Fruit fly (Drosophila melanogaster) whole organism, larva: ENCODE measurements around the gene Rfk.

Source experiments
- noc ChIP-seq: fragments of 200-800 bp; sonication (Bioruptor generic); optimal IDR thresholded peaks from 3 replicates; lab custom pipeline; 2019; ENCODE audit warnings: missing biosample characterization, mild to moderate bottlenecking, missing genetic modification characterization, moderate library complexity

Rfk gene

DNA sequence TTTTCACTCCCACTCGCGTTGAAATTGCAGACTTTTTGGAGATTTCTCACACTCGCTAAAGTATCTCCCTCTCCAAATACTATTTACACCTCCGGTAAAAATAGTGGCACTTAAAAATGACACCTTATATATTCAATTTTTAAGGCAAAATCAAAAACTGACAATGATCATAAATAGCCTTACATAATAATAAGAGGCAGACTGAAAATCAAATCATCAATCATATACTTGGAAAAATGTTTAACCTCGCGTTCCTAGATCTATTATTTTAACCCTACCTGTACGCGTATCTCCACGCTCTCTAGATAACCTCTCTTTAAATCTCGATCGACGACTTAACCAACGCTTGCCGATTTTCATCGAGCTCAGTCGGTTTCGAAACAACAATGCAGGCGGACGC, 17.6 kb downstream of the Rfk start:
- TF ChIP-seq noc (tag; lab: Kevin White, UChicago): no peak

DNA sequence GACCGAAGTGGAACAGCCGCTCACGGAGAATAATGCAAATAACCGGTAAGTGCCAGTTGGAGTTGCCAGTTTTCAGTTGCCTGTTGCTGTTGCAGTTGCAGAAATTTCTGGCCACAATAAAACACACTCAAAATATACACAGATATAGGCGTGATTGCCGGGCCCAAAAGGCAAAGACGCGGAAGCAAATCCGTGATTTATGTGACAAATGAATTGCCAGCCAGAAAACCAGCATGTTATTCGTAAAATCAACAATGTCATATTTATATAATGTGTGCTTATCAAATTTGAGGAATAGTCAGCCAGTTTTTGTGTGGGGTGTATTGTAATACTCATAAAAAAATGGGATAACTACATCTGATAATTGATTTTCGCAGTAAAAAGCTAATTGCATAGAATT, 18.5 kb downstream of the Rfk start:
- TF ChIP-seq noc (tag; lab: Kevin White, UChicago): no peak

DNA sequence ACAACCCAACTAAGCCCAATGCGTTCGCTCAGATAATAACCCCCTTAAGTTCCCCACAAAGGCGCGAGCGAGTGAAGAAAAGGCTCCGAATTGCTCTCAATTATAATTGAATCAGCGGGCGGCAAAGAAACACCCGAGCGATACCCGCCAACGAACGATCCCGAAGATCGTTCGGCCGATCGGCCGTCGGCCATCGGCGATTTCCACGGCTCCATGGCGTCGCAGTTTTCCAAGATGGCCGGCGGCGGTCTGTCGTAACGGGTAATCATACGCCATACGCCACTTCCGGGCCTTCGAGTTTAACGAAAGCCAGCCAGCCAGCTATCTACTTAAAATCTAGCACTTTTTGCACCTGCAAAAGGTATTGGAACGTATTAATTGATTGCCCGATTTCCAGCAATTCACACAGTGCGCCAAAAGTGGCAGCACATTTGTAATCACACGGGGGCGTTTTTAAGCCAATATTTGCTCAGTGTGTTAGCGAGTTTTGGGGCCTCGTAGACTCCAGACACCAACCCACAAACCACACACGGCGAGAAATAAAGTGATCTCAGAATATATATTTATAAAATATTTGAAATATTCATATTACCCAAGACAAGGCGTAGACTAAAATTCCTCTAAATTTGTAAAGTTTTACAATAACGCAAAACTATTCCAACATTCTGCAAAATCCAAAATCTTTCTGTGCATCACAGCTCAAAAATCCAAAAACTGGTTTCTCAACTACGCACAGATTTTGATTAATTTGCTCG, 20.7 kb downstream of the Rfk start:
- TF ChIP-seq noc (tag; lab: Kevin White, UChicago): peak; percentile 67

DNA sequence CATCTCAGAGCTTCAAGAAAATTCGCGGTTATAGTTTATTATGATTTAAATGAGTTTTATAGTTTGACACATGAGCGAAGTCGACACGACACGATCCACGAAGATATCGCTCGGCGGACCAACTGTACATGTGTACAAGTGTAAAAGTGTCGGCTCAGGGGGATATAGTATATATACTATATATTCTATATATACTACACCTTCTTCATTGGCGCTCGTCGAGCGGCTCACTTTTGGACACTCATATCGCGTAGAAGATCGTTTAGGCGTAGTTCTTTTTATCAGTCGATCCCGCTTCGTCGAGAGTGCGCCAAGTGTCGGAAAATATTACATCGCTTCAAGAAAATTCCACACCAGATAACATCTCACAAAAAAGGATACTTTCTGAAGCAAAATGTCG, 22.1 kb downstream of the Rfk start, which contains the start of gene wtrw:
Gene wtrw (plus strand): TSS at position 301 of the 400 bp plus-strand sequence.
- no peak for TF ChIP-seq noc (tag; lab: Kevin White, UChicago)

DNA sequence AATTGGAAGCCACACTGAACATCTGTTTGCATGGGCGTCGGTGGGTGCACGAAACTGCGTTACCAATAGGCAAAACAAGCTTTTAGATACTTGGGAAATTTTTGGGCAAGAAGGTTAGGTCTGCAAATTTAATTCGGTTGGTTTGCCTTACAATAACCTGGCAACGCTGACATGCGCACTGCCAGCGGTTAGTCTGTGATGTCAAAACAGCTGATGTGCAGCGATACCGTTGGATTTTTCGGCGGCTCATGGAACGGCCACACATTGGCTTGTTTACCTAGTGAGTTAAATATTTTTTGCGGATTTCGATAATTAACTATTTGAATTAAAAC, 26.3 kb downstream of the Rfk start, which contains the start of gene ArgRS-m:
Gene ArgRS-m (plus strand): TSS at position 187 of the 332 bp plus-strand sequence.
- peak; percentile 48 for TF ChIP-seq noc (tag; lab: Kevin White, UChicago)

DNA sequence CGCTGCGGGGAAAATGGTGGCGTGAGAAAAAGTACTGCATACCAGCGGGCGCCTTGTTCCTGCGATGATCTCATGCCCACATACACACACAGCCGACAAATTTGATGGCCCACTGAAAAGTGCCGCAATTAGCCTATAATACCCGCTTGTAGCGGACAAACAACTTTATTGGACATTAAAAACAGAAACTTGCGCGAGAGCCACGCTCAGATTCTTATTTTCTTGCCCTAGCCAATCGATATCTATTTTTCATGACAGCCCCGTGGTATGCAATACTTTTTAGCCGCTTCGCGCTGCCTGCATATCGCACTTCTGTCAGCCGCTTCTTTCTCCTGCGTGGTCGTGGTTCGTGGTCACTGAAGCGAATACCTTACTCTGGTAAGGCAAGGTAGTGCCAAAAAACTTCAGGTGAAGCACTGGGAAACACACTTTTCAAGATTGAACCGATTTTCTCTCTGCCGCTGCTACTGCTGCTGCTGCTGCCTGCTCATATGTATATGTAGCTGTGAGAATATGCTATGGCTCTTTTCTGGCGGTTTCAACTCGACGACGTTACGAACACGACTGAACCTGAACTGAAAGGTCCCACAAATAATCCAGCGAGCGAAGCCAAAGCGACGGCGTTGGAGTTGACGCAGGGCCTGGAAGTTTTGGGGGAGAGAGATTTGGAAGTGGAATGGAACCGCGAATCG, 26.8 kb downstream of the Rfk start, which contains the start of gene CG17816:
Gene CG17816 (minus strand): TSS at position 567 of the 692 bp plus-strand sequence.
- no peak for TF ChIP-seq noc (tag; lab: Kevin White, UChicago)

DNA sequence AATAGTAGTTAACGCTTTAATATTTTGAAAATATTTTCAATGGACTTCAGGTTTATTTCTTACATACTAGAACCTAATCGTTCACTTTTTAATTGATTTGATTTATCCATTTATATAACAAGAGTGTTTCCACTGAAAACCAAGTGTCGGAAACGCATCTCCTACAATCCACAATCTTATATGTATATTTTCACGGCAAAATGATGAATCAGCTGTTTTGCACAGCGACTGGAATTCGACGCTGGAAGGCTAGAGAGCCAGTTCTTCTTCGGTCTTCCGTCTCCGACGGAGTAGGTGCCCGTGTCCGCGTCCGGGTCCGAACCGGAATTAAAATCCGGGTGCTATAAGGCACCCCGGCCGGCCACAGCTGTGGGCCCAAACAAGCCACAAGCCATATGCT, 28.7 kb downstream of the Rfk start:
- TF ChIP-seq noc (tag; lab: Kevin White, UChicago): no peak
